Worm (Caenorhabditis elegans): Measurements from ENCODE around the gene aagr-4.

Gene aagr-4

ce11 chrX:467338-467823 is 6.9 kb downstream of the aagr-4 start:
- TF ChIP-seq peb-1 (tag; optimal IDR thresholded peaks at IDR 0.05): no peak
- TF ChIP-seq R02D3.7 (tag; optimal IDR thresholded peaks at IDR 0.05): no peak
- no peak for TF ChIP-seq nhr-21 (tag; optimal IDR thresholded peaks at IDR 0.05)
- no peak for TF ChIP-seq zag-1 (tag; optimal IDR thresholded peaks at IDR 0.05)
- TF ChIP-seq Y55F3AM.14 (GFP tag; optimal IDR thresholded peaks at IDR 0.05): no peak
- TF ChIP-seq nhr-11 (tag; optimal IDR thresholded peaks at IDR 0.05): no peak
- TF ChIP-seq ceh-16 (tag; optimal IDR thresholded peaks at IDR 0.05): no peak
- TF ChIP-seq blmp-1 (tag; optimal IDR thresholded peaks at IDR 0.05; ENCODE audit: insufficient read depth): no peak
- no peak for TF ChIP-seq nhr-6 (tag; optimal IDR thresholded peaks at IDR 0.05)
- TF ChIP-seq unc-39 (tag; optimal IDR thresholded peaks at IDR 0.05): no peak
- TF ChIP-seq nhr-25 (tag; optimal IDR thresholded peaks at IDR 0.05): no peak
- no peak for TF ChIP-seq aly-2 (tag; optimal IDR thresholded peaks at IDR 0.05)
- no peak for TF ChIP-seq sma-3 (GFP tag; optimal IDR thresholded peaks at IDR 0.05)
- no peak for TF ChIP-seq mdl-1 (tag; optimal IDR thresholded peaks at IDR 0.05)
- no peak for TF ChIP-seq ceh-82 (tag; optimal IDR thresholded peaks at IDR 0.05)
- no peak for TF ChIP-seq nhr-77 (tag; optimal IDR thresholded peaks at IDR 0.05)
- no peak for TF ChIP-seq ztf-4 (tag; optimal IDR thresholded peaks at IDR 0.05)
- no peak for TF ChIP-seq snpc-4 (tag; optimal IDR thresholded peaks at IDR 0.05)

ce11 chrX:476261-476660 is 15.8 kb downstream of the aagr-4 start, which contains the start of gene F38G1.3:
Gene F38G1.3 (plus strand): TSS chrX:476561.
- no peak for TF ChIP-seq alr-1 (tag; optimal IDR thresholded peaks at IDR 0.05)
- TF ChIP-seq lin-39 (tag; optimal IDR thresholded peaks at IDR 0.05): no peak
- no peak for TF ChIP-seq sma-3 (GFP tag; optimal IDR thresholded peaks at IDR 0.05)
- no peak for TF ChIP-seq dmd-4 (tag; optimal IDR thresholded peaks at IDR 0.05)
- TF ChIP-seq nhr-10 (tag; optimal IDR thresholded peaks at IDR 0.05): no peak
- no peak for TF ChIP-seq mab-5 (tag; optimal IDR thresholded peaks at IDR 0.05)
- no peak for TF ChIP-seq F13H6.1 (tag; optimal IDR thresholded peaks at IDR 0.05)
- TF ChIP-seq ceh-16 (tag; optimal IDR thresholded peaks at IDR 0.05): no peak
- no peak for TF ChIP-seq unc-55 (GFP tag; optimal IDR thresholded peaks at IDR 0.05)
- no peak for TF ChIP-seq lin-11 (tag; optimal IDR thresholded peaks at IDR 0.05)
- TF ChIP-seq Y55F3AM.14 (GFP tag; optimal IDR thresholded peaks at IDR 0.05): no peak
- no peak for TF ChIP-seq nhr-11 (tag; optimal IDR thresholded peaks at IDR 0.05)
- no peak for TF ChIP-seq mdl-1 (tag; optimal IDR thresholded peaks at IDR 0.05)
- TF ChIP-seq snpc-4 (tag; optimal IDR thresholded peaks at IDR 0.05): no peak
- no peak for TF ChIP-seq zag-1 (tag; optimal IDR thresholded peaks at IDR 0.05)
- no peak for TF ChIP-seq elt-3 (tag; optimal IDR thresholded peaks at IDR 0.05)
- TF ChIP-seq ztf-4 (tag; optimal IDR thresholded peaks at IDR 0.05): no peak
- no peak for TF ChIP-seq nhr-129 (tag; optimal IDR thresholded peaks at IDR 0.05)
- no peak for TF ChIP-seq nhr-25 (tag; optimal IDR thresholded peaks at IDR 0.05)
- no peak for TF ChIP-seq ZK546.5 (tag; optimal IDR thresholded peaks at IDR 0.05)

- no peak for TF ChIP-seq fos-1 (tag; optimal IDR thresholded peaks at IDR 0.05)
These were observed 20.7 kb downstream of the aagr-4 start, which contains the start of gene che-2 for ce11 chrX:481150-481549. Gene che-2 (plus strand): TSS chrX:481450.

ce11 chrX:487669-488068 is 27.2 kb downstream of the aagr-4 start:
- no peak for TF ChIP-seq crh-2 (tag; optimal IDR thresholded peaks at IDR 0.05)
- TF ChIP-seq sem-4 (tag; optimal IDR thresholded peaks at IDR 0.05): no peak
- no peak for TF ChIP-seq nhr-237 (tag; optimal IDR thresholded peaks at IDR 0.05)
- TF ChIP-seq nhr-129 (tag; optimal IDR thresholded peaks at IDR 0.05): no peak
- TF ChIP-seq elt-1 (tag; optimal IDR thresholded peaks at IDR 0.05): no peak
- no peak for TF ChIP-seq dmd-4 (tag; optimal IDR thresholded peaks at IDR 0.05)
- TF ChIP-seq egl-27 (tag; optimal IDR thresholded peaks at IDR 0.05): no peak
- no peak for TF ChIP-seq nhr-25 (tag; optimal IDR thresholded peaks at IDR 0.05)
- TF ChIP-seq mdl-1 (tag; optimal IDR thresholded peaks at IDR 0.05): no peak
- TF ChIP-seq fos-1 (tag; optimal IDR thresholded peaks at IDR 0.05): no peak
- no peak for TF ChIP-seq nhr-23 (tag; optimal IDR thresholded peaks at IDR 0.05)
- TF ChIP-seq nhr-21 (tag; optimal IDR thresholded peaks at IDR 0.05): no peak
- no peak for TF ChIP-seq ceh-16 (tag; optimal IDR thresholded peaks at IDR 0.05)
- TF ChIP-seq lin-13 (GFP tag; optimal IDR thresholded peaks at IDR 0.05): no peak
- TF ChIP-seq lin-11 (tag; optimal IDR thresholded peaks at IDR 0.05): no peak
- no peak for TF ChIP-seq unc-55 (GFP tag; optimal IDR thresholded peaks at IDR 0.05)
- TF ChIP-seq elt-3 (tag; optimal IDR thresholded peaks at IDR 0.05): no peak
- TF ChIP-seq nhr-11 (tag; optimal IDR thresholded peaks at IDR 0.05): no peak
- TF ChIP-seq zag-1 (tag; optimal IDR thresholded peaks at IDR 0.05): no peak
- no peak for TF ChIP-seq nhr-6 (tag; optimal IDR thresholded peaks at IDR 0.05)
